Worm (Caenorhabditis elegans) whole organism, young adult: Measurements from ENCODE around the gene fipr-17.

Source experiments
- B0019.2 ChIP-seq: fragments of 200-800 bp; sonication (Bioruptor generic); conservative IDR thresholded peaks from 2 replicates; pipeline ENCODE4 v1.3.6; 2022; ENCODE audit warnings: missing genetic modification reagents, missing genetic modification characterization, missing compliant biosample characterization
- B0336.3 ChIP-seq: fragments of 200-800 bp; sonication (Bioruptor generic); IDR thresholded peaks from 2 replicates; pipeline ENCODE4 v1.3.6; 2022; ENCODE audit warnings: missing genetic modification characterization, missing compliant biosample characterization
- F10E7.11 ChIP-seq: sonication (generic microtip); optimal IDR thresholded peaks from 2 replicates; lab custom pipeline; 2017; ENCODE audit warnings: mild to moderate bottlenecking, missing genetic modification characterization, moderate library complexity, missing compliant biosample characterization
- F23B12.7 ChIP-seq: sonication (generic microtip); optimal IDR thresholded peaks from 2 replicates; lab custom pipeline; 2017; ENCODE audit warnings: missing genetic modification characterization, mild to moderate bottlenecking, missing compliant biosample characterization, antibody characterized with exemption, moderate library complexity; ENCODE audit not compliant: insufficient read depth
- F33H1.4 ChIP-seq: fragments of 200-800 bp; sonication (Bioruptor generic); IDR thresholded peaks from 2 replicates; pipeline ENCODE4 v1.3.6; 2022; ENCODE audit warnings: missing genetic modification reagents, missing genetic modification characterization, missing compliant biosample characterization
- K11D2.4 ChIP-seq: fragments of 200-800 bp; sonication (Bioruptor generic); IDR thresholded peaks from 2 replicates; pipeline ENCODE4 v1.3.6; 2022; ENCODE audit warnings: missing genetic modification reagents, missing genetic modification characterization, missing compliant biosample characterization
- T07F8.4 ChIP-seq: sonication (generic microtip); optimal IDR thresholded peaks from 2 replicates; lab custom pipeline; 2016; ENCODE audit warnings: mild to moderate bottlenecking, missing genetic modification characterization, moderate library complexity, missing compliant biosample characterization
- Y53F4B.3 ChIP-seq: fragments of 200-800 bp; sonication (Bioruptor generic); IDR thresholded peaks from 2 replicates; pipeline ENCODE4 v1.3.6; 2022; ENCODE audit warnings: missing genetic modification reagents, missing genetic modification characterization, missing compliant biosample characterization
- Y56A3A.18 ChIP-seq: fragments of 200-800 bp; sonication (Bioruptor generic); IDR thresholded peaks from 2 replicates; pipeline ENCODE4 v1.3.6; 2022; ENCODE audit warnings: missing genetic modification reagents, missing genetic modification characterization, missing compliant biosample characterization
- athp-1 ChIP-seq: sonication (generic microtip); optimal IDR thresholded peaks from 2 replicates; lab custom pipeline; 2017; ENCODE audit warnings: mild to moderate bottlenecking, missing genetic modification characterization, missing compliant biosample characterization
- cebp-1 ChIP-seq, 2 experiments: fragments of 200-800 bp in 1 of 2; sonication (Bioruptor generic) in 1 of 2; sonication (generic microtip) in 1 of 2; IDR thresholded peaks in 1 of 2; optimal IDR thresholded peaks in 1 of 2; 2 replicates each; pipeline versions ENCODE4 v1.3.6 to Lab custom; 2017 to 2022; ENCODE audit warnings: missing compliant biosample characterization in 2 of 2, missing genetic modification characterization in 2 of 2, mild to moderate bottlenecking in 1 of 2, missing genetic modification reagents in 1 of 2, moderate library complexity in 1 of 2
- ceh-27 ChIP-seq: fragments of 200-800 bp; sonication (Bioruptor generic); optimal IDR thresholded peaks from 2 replicates; lab custom pipeline; 2018; ENCODE audit warnings: mild to moderate bottlenecking, missing genetic modification characterization, moderate library complexity, missing compliant biosample characterization
- ceh-58 ChIP-seq: fragments of 200-800 bp; sonication (Bioruptor generic); IDR thresholded peaks from 2 replicates; pipeline ENCODE4 v1.3.6; 2022; ENCODE audit warnings: missing genetic modification characterization, missing compliant biosample characterization
- dpl-1 ChIP-seq: fragments of 150-350 bp; optimal IDR thresholded peaks from 2 replicates; lab custom pipeline; 2014; ENCODE audit warnings: missing biosample characterization, missing genetic modification reagents, missing genetic modification characterization
- egrh-3 ChIP-seq: fragments of 200-800 bp; sonication (Bioruptor generic); IDR thresholded peaks from 2 replicates; pipeline ENCODE4 v1.3.6; 2022; ENCODE audit warnings: missing genetic modification reagents, missing genetic modification characterization, missing compliant biosample characterization
- gei-17 ChIP-seq: fragments of 200-800 bp; sonication (Bioruptor generic); optimal IDR thresholded peaks from 2 replicates; lab custom pipeline; 2018; ENCODE audit warnings: mild to moderate bottlenecking, missing genetic modification characterization, missing compliant biosample characterization
- hlh-26 ChIP-seq: fragments of 200-800 bp; sonication (Bioruptor generic); conservative IDR thresholded peaks from 2 replicates; pipeline ENCODE4 v1.3.6; 2022; ENCODE audit warnings: missing genetic modification reagents, missing genetic modification characterization, missing compliant biosample characterization
- hmg-1.2 ChIP-seq: fragments of 200-800 bp; sonication (Bioruptor generic); IDR thresholded peaks from 2 replicates; pipeline ENCODE4 v1.3.6; 2022; ENCODE audit warnings: missing genetic modification reagents, missing genetic modification characterization, missing compliant biosample characterization
- hmg-20 ChIP-seq: fragments of 200-800 bp; sonication (Bioruptor generic); IDR thresholded peaks from 2 replicates; pipeline ENCODE4 v1.3.6; 2022; ENCODE audit warnings: missing genetic modification reagents, missing genetic modification characterization, missing compliant biosample characterization
- let-526 ChIP-seq: fragments of 200-800 bp; sonication (Bioruptor generic); IDR thresholded peaks from 2 replicates; pipeline ENCODE4 v1.3.6; 2022; ENCODE audit warnings: missing genetic modification reagents, missing genetic modification characterization, missing compliant biosample characterization
- lin-35 ChIP-seq, 3 experiments: fragments of 150-350 bp in 2 of 3; sonication (generic microtip) in 1 of 3; optimal IDR thresholded peaks; 2 replicates each; lab custom pipeline; 2014 to 2018; ENCODE audit warnings: missing biosample characterization in 3 of 3, missing genetic modification characterization in 3 of 3, missing genetic modification reagents in 3 of 3
- madf-10 ChIP-seq: sonication (generic microtip); optimal IDR thresholded peaks from 2 replicates; lab custom pipeline; 2016; ENCODE audit warnings: mild to moderate bottlenecking, missing genetic modification characterization, missing compliant biosample characterization
- madf-3 ChIP-seq: fragments of 200-800 bp; sonication (Bioruptor generic); IDR thresholded peaks from 2 replicates; pipeline ENCODE4 v1.3.6; 2022; ENCODE audit warnings: missing genetic modification reagents, missing genetic modification characterization, missing compliant biosample characterization
- mcd-1 ChIP-seq: fragments of 200-800 bp; sonication (Bioruptor generic); IDR thresholded peaks from 2 replicates; pipeline ENCODE4 v1.3.6; 2022; ENCODE audit warnings: missing genetic modification reagents, missing genetic modification characterization, missing compliant biosample characterization
- nfya-1 ChIP-seq: sonication (generic microtip); optimal IDR thresholded peaks from 2 replicates; lab custom pipeline; 2017; ENCODE audit warnings: antibody characterized with exemption, missing compliant biosample characterization, missing genetic modification characterization, borderline replicate concordance; ENCODE audit not compliant: insufficient read depth
- nfyb-1 ChIP-seq: fragments of 200-800 bp; sonication (Bioruptor generic); IDR thresholded peaks from 2 replicates; pipeline ENCODE4 v1.3.6; 2022; ENCODE audit warnings: missing genetic modification reagents, missing genetic modification characterization, missing compliant biosample characterization
- nhr-120 ChIP-seq: fragments of 200-800 bp; sonication (Bioruptor generic); IDR thresholded peaks from 2 replicates; pipeline ENCODE4 v1.3.6; 2022; ENCODE audit warnings: missing genetic modification characterization, missing compliant biosample characterization
- nhr-27 ChIP-seq: fragments of 200-800 bp; sonication (Bioruptor generic); optimal IDR thresholded peaks from 2 replicates; lab custom pipeline; 2018; ENCODE audit warnings: mild to moderate bottlenecking, missing genetic modification characterization, moderate library complexity, missing compliant biosample characterization
- nhr-80 ChIP-seq: sonication (generic microtip); optimal IDR thresholded peaks from 2 replicates; lab custom pipeline; 2016; ENCODE audit warnings: missing genetic modification characterization, missing compliant biosample characterization
- pha-4 ChIP-seq: fragments of 150-350 bp; sonication (generic microtip); optimal IDR thresholded peaks from 2 replicates; lab custom pipeline; 2014; ENCODE audit warnings: missing biosample characterization, missing genetic modification reagents, missing genetic modification characterization
- repo-1 ChIP-seq: sonication (generic microtip); optimal IDR thresholded peaks from 2 replicates; lab custom pipeline; 2017; ENCODE audit warnings: mild to moderate bottlenecking, missing genetic modification characterization, missing compliant biosample characterization
- snpc-1.3 ChIP-seq: sonication (generic microtip); optimal IDR thresholded peaks from 2 replicates; lab custom pipeline; 2017; ENCODE audit warnings: missing genetic modification characterization, mild to moderate bottlenecking, missing compliant biosample characterization, antibody characterized with exemption, moderate library complexity, missing genotype, missing genetic modification reagents; ENCODE audit not compliant: insufficient read depth
- snpc-4 ChIP-seq, 5 experiments: fragments of 150-350 bp in 1 of 5; sonication (generic microtip) in 4 of 5; optimal IDR thresholded peaks; 2 replicates each; lab custom pipeline; 2014 to 2018; ENCODE audit warnings: missing genetic modification characterization in 5 of 5, missing biosample characterization in 3 of 5, antibody characterized with exemption in 2 of 5, mild to moderate bottlenecking in 2 of 5, missing compliant biosample characterization in 2 of 5, missing genotype in 2 of 5, moderate library complexity in 2 of 5, missing genetic modification reagents in 1 of 5
- sptf-2 ChIP-seq: fragments of 200-800 bp; sonication (Bioruptor generic); optimal IDR thresholded peaks from 2 replicates; lab custom pipeline; 2018; ENCODE audit warnings: mild to moderate bottlenecking, missing genetic modification characterization, missing compliant biosample characterization
- xnd-1 ChIP-seq: sonication (generic microtip); optimal IDR thresholded peaks from 2 replicates; lab custom pipeline; 2016; ENCODE audit warnings: missing genotype, missing genetic modification reagents, missing genetic modification characterization, missing compliant biosample characterization
- zfh-2 ChIP-seq: fragments of 200-800 bp; sonication (Bioruptor generic); conservative IDR thresholded peaks from 2 replicates; pipeline ENCODE4 v1.3.6; 2022; ENCODE audit warnings: missing genetic modification reagents, missing genetic modification characterization, missing compliant biosample characterization
- ztf-25 ChIP-seq: fragments of 200-800 bp; sonication (Bioruptor generic); IDR thresholded peaks from 2 replicates; pipeline ENCODE4 v1.3.6; 2022; ENCODE audit warnings: missing genetic modification reagents, missing genetic modification characterization, missing compliant biosample characterization

Gene fipr-17

ce11 chrIII:11054532-11055265 lies 47.3 kb upstream of the fipr-17 start (continued):
- no peak for TF ChIP-seq sptf-2 (GFP tag; lab: Kevin White, UChicago)
- TF ChIP-seq hmg-1.2 (GFP tag; lab: Robert Waterston, UW) = peak; percentile 82
- no peak for TF ChIP-seq xnd-1 (tag; lab: Kevin White, UChicago)
- no peak for TF ChIP-seq madf-3 (GFP tag; lab: Robert Waterston, UW)
- no peak for TF ChIP-seq B0019.2
- TF ChIP-seq lin-35 (GFP tag; optimal IDR thresholded peaks at IDR 0.05; lab: Kevin White, UChicago) = peak in 1 of 3 experiments; percentile 44
- no peak for TF ChIP-seq let-526 (GFP tag; lab: Robert Waterston, UW)
- TF ChIP-seq Y53F4B.3 (GFP tag; lab: Robert Waterston, UW) = no peak
- TF ChIP-seq zfh-2 = peak; percentile 96
- no peak for TF ChIP-seq hlh-26 (GFP tag; lab: Robert Waterston, UW)
- TF ChIP-seq cebp-1 (GFP tag; IDR thresholded peaks at IDR 0.05; lab: Robert Waterston, UW) = no peak
- TF ChIP-seq cebp-1 (tag; optimal IDR thresholded peaks at IDR 0.05; lab: Kevin White, UChicago) = peak; percentile 75
- TF ChIP-seq F23B12.7 (tag; lab: Kevin White, UChicago) = no peak
- peak; percentile 55; the same call in 1 of the 2 replicates for TF ChIP-seq egrh-3
- TF ChIP-seq mcd-1 (GFP tag; lab: Robert Waterston, UW) = peak; percentile 65
- no peak for TF ChIP-seq T07F8.4 (tag; lab: Kevin White, UChicago)
- peak; percentile 40 for TF ChIP-seq madf-10
- no peak for TF ChIP-seq ztf-25
- TF ChIP-seq K11D2.4 (GFP tag; lab: Robert Waterston, UW) = 0 out of 2 replicates have a peak, but pooled peaks have one; percentile 35
- peak; percentile 55; the same call in 1 of the 2 replicates for TF ChIP-seq B0336.3
- peak; percentile 58 for TF ChIP-seq nfyb-1 (GFP tag; lab: Robert Waterston, UW)
- no peak for TF ChIP-seq athp-1
- TF ChIP-seq ceh-27 (GFP tag; lab: Kevin White, UChicago) = peak; percentile 55
- no peak for TF ChIP-seq F10E7.11 (tag; lab: Kevin White, UChicago)
- peak; percentile 13 for TF ChIP-seq repo-1 (tag; lab: Kevin White, UChicago)
- no peak for TF ChIP-seq snpc-4 (GFP tag; optimal IDR thresholded peaks at IDR 0.05; lab: Kevin White, UChicago)
- TF ChIP-seq snpc-4 (tag; optimal IDR thresholded peaks at IDR 0.05; lab: Kevin White, UChicago) = peak in 2 of 4 experiments; percentile 6 to 48
- TF ChIP-seq nhr-80 (tag; lab: Kevin White, UChicago) = peak; percentile 77

ce11 chrIII:11054032-11054431 lies 46.6 kb upstream of the fipr-17 start:
- TF ChIP-seq Y53F4B.3 (GFP tag; lab: Robert Waterston, UW) (no peak), Y56A3A.18 (GFP tag; lab: Robert Waterston, UW) (no peak), pha-4 (no peak), zfh-2 (no peak), dpl-1 (GFP tag; lab: Kevin White, UChicago) (no peak), snpc-1.3 (tag; lab: Kevin White, UChicago) (no peak), F10E7.11 (tag; lab: Kevin White, UChicago) (no peak), ceh-58 (GFP tag; lab: Robert Waterston, UW) (no peak), hmg-20 (no peak), lin-35 (GFP tag; optimal IDR thresholded peaks at IDR 0.05; lab: Kevin White, UChicago) (no peak), F33H1.4 (GFP tag; lab: Robert Waterston, UW) (no peak), nhr-27 (tag; lab: Kevin White, UChicago) (no peak), gei-17 (GFP tag; lab: Kevin White, UChicago) (no peak), nhr-120 (GFP tag; lab: Robert Waterston, UW) (no peak), nfya-1 (tag; lab: Kevin White, UChicago) (no peak), madf-10 (no peak)
